Worm (Caenorhabditis elegans): ENCODE data around the gene bath-46.

ce11 chrII:1568214-1568613 is 29.5 kb upstream of the bath-46 start, which contains the start of gene fbxb-49:
- no peak for TF ChIP-seq ztf-11 (tag; optimal IDR thresholded peaks at IDR 0.05)
- no peak for TF ChIP-seq lin-39 (tag; optimal IDR thresholded peaks at IDR 0.05)
- TF ChIP-seq nhr-11 (tag; optimal IDR thresholded peaks at IDR 0.05), result no peak
- no peak for TF ChIP-seq nhr-28 (tag; optimal IDR thresholded peaks at IDR 0.05)
- no peak for TF ChIP-seq nhr-237 (tag; optimal IDR thresholded peaks at IDR 0.05)
- no peak for TF ChIP-seq mdl-1 (tag; optimal IDR thresholded peaks at IDR 0.05)
- TF ChIP-seq pqm-1 (tag; optimal IDR thresholded peaks at IDR 0.05), result no peak
- no peak for TF ChIP-seq nhr-77 (tag; optimal IDR thresholded peaks at IDR 0.05)
- no peak for TF ChIP-seq daf-12 (tag; optimal IDR thresholded peaks at IDR 0.05)
- no peak for TF ChIP-seq aly-2 (tag; optimal IDR thresholded peaks at IDR 0.05)
- no peak for TF ChIP-seq egl-27 (tag; optimal IDR thresholded peaks at IDR 0.05)
- no peak for TF ChIP-seq nhr-23 (tag; optimal IDR thresholded peaks at IDR 0.05)
